Worm (Caenorhabditis elegans) whole organism, L4 larva: Measurements from ENCODE around the gene 2L52.1.
A peak's percentile ranks its signal among the peaks of the same experiment; 100 is the strongest.

Source experiments
- F37D6.2 ChIP-seq: sonication (generic microtip); optimal IDR thresholded peaks from 2 replicates; lab custom pipeline; 2016; ENCODE audit warnings: mild to moderate bottlenecking, missing genetic modification characterization, missing compliant biosample characterization
- T20F7.1 ChIP-seq: fragments of 200-800 bp; sonication (Bioruptor generic); optimal IDR thresholded peaks from 2 replicates; lab custom pipeline; 2018; ENCODE audit warnings: mild to moderate bottlenecking, missing genetic modification characterization, missing compliant biosample characterization
- T26A8.4 ChIP-seq: fragments of 200-800 bp; sonication (Bioruptor generic); IDR thresholded peaks from 2 replicates; pipeline ENCODE4 v1.3.6; 2022; ENCODE audit warnings: missing genetic modification characterization, missing compliant biosample characterization
- Y75B8A.6 ChIP-seq: fragments of 200-800 bp; sonication (Bioruptor generic); IDR thresholded peaks from 2 replicates; pipeline ENCODE4 v1.3.6; 2022; ENCODE audit warnings: missing genetic modification reagents, missing genetic modification characterization, missing compliant biosample characterization
- ZK337.2 ChIP-seq: fragments of 200-800 bp; sonication (Bioruptor generic); IDR thresholded peaks from 2 replicates; pipeline ENCODE4 v1.3.6; 2022; ENCODE audit warnings: missing genetic modification reagents, missing genetic modification characterization, missing compliant biosample characterization
- aha-1 ChIP-seq: fragments of 150-350 bp; peaks from one replicate; lab custom pipeline; 2014; ENCODE audit warnings: missing biosample characterization, missing genetic modification characterization
- arid-1 ChIP-seq: fragments of 200-800 bp; sonication (Bioruptor generic); conservative IDR thresholded peaks from 2 replicates; pipeline ENCODE4 v1.3.6; 2022; ENCODE audit warnings: missing genetic modification reagents, missing genetic modification characterization, missing compliant biosample characterization
- ceh-20 ChIP-seq: fragments of 200-800 bp; sonication (Bioruptor generic); IDR thresholded peaks from 2 replicates; pipeline ENCODE4 v1.3.6; 2022; ENCODE audit warnings: missing genetic modification reagents, missing genetic modification characterization, missing compliant biosample characterization
- ceh-28 ChIP-seq: fragments of 150-350 bp; optimal IDR thresholded peaks from 2 replicates; lab custom pipeline; 2014; ENCODE audit warnings: missing biosample characterization, missing genetic modification reagents, missing genetic modification characterization
- ceh-82 ChIP-seq: sonication (generic microtip); optimal IDR thresholded peaks from 2 replicates; lab custom pipeline; 2017; ENCODE audit warnings: missing biosample characterization, missing genetic modification characterization
- ctbp-1 ChIP-seq: fragments of 200-800 bp; sonication (Bioruptor generic); IDR thresholded peaks from 2 replicates; pipeline ENCODE4 v1.3.6; 2022; ENCODE audit warnings: missing genetic modification reagents, missing genetic modification characterization, missing compliant biosample characterization
- daf-12 ChIP-seq: fragments of 150-350 bp; optimal IDR thresholded peaks from 2 replicates; lab custom pipeline; 2014; ENCODE audit warnings: missing biosample characterization, missing genetic modification reagents, missing genetic modification characterization
- daf-16 ChIP-seq, 3 experiments: sonication (generic microtip); optimal IDR thresholded peaks; 2 replicates each; lab custom pipeline; 2016 to 2017; ENCODE audit warnings: missing genetic modification characterization in 3 of 3, missing genetic modification reagents in 3 of 3, mild to moderate bottlenecking in 2 of 3, missing compliant biosample characterization in 2 of 3, missing biosample characterization in 1 of 3, moderate library complexity in 1 of 3
- daf-19 ChIP-seq: fragments of 200-800 bp; sonication (Bioruptor generic); conservative IDR thresholded peaks from 2 replicates; pipeline ENCODE4 v1.3.6; 2022; ENCODE audit warnings: missing genetic modification characterization, missing compliant biosample characterization
- daf-8 ChIP-seq: fragments of 200-800 bp; sonication (Bioruptor generic); IDR thresholded peaks from 2 replicates; pipeline ENCODE4 v1.3.6; 2022; ENCODE audit warnings: missing genetic modification characterization, missing compliant biosample characterization
- dpl-1 ChIP-seq: fragments of 150-350 bp; optimal IDR thresholded peaks from 2 replicates; lab custom pipeline; 2014; ENCODE audit warnings: missing biosample characterization, missing genetic modification reagents, missing genetic modification characterization
- duxl-1 ChIP-seq: sonication (generic microtip); optimal IDR thresholded peaks from 2 replicates; lab custom pipeline; 2016; ENCODE audit warnings: mild to moderate bottlenecking, missing genetic modification characterization, moderate library complexity, missing compliant biosample characterization; ENCODE audit not compliant: poor library complexity
- fkh-10 ChIP-seq: fragments of 150-350 bp; optimal IDR thresholded peaks from 2 replicates; lab custom pipeline; 2014; ENCODE audit warnings: missing biosample characterization, missing genetic modification reagents, missing genetic modification characterization
- gei-8 ChIP-seq: fragments of 200-800 bp; sonication (Bioruptor generic); optimal IDR thresholded peaks from 2 replicates; lab custom pipeline; 2018; ENCODE audit warnings: mild to moderate bottlenecking, missing genetic modification characterization, missing compliant biosample characterization
- hlh-11 ChIP-seq: fragments of 200-800 bp; sonication (Bioruptor generic); optimal IDR thresholded peaks from 2 replicates; lab custom pipeline; 2018; ENCODE audit warnings: mild to moderate bottlenecking, missing genetic modification characterization, missing compliant biosample characterization
- hlh-30 ChIP-seq: sonication (generic microtip); optimal IDR thresholded peaks from 2 replicates; lab custom pipeline; 2017; ENCODE audit warnings: antibody characterized with exemption, mild to moderate bottlenecking, missing genetic modification characterization, missing compliant biosample characterization; ENCODE audit not compliant: insufficient read depth
- hmg-1.1 ChIP-seq: fragments of 200-800 bp; sonication (Bioruptor generic); IDR thresholded peaks from 2 replicates; pipeline ENCODE4 v1.3.6; 2022; ENCODE audit warnings: missing genetic modification reagents, missing genetic modification characterization, missing compliant biosample characterization
- lim-7 ChIP-seq: fragments of 200-800 bp; sonication (Bioruptor generic); IDR thresholded peaks from 2 replicates; pipeline ENCODE4 v1.3.6; 2022; ENCODE audit warnings: missing genetic modification characterization, missing compliant biosample characterization
- lin-13 ChIP-seq: fragments of 150-350 bp; optimal IDR thresholded peaks from 2 replicates; lab custom pipeline; 2014; ENCODE audit warnings: missing biosample characterization, missing genetic modification reagents, missing genetic modification characterization
- madf-5 ChIP-seq, 2 experiments: fragments of 200-800 bp; sonication (Bioruptor generic); IDR thresholded peaks; 2 replicates each; pipeline ENCODE4 v1.3.6; 2022; ENCODE audit warnings: missing compliant biosample characterization in 2 of 2, missing genetic modification characterization in 2 of 2
- mdt-29 ChIP-seq: fragments of 200-800 bp; sonication (Bioruptor generic); IDR thresholded peaks from 2 replicates; pipeline ENCODE4 v1.3.6; 2022; ENCODE audit warnings: missing genetic modification reagents, missing genetic modification characterization, missing compliant biosample characterization
- mxl-2 ChIP-seq: fragments of 200-800 bp; sonication (Bioruptor generic); conservative IDR thresholded peaks from 2 replicates; pipeline ENCODE4 v1.3.6; 2022; ENCODE audit warnings: missing genetic modification reagents, missing genetic modification characterization, missing compliant biosample characterization
- mxl-3 ChIP-seq: fragments of 200-800 bp; sonication (Bioruptor generic); optimal IDR thresholded peaks from 2 replicates; lab custom pipeline; 2018; ENCODE audit warnings: mild to moderate bottlenecking, missing genetic modification characterization, missing compliant biosample characterization
- nhr-102 ChIP-seq: sonication (generic microtip); optimal IDR thresholded peaks from 2 replicates; lab custom pipeline; 2016; ENCODE audit warnings: mild to moderate bottlenecking, missing genetic modification characterization, moderate library complexity, missing compliant biosample characterization
- nhr-237 ChIP-seq: sonication (generic microtip); optimal IDR thresholded peaks from 2 replicates; lab custom pipeline; 2017; ENCODE audit warnings: missing biosample characterization, missing genetic modification characterization
- nhr-41 ChIP-seq: fragments of 200-800 bp; sonication (Bioruptor generic); IDR thresholded peaks from 2 replicates; pipeline ENCODE4 v1.3.6; 2022; ENCODE audit warnings: missing genetic modification reagents, missing genetic modification characterization, missing compliant biosample characterization
- nhr-48 ChIP-seq: sonication (generic microtip); optimal IDR thresholded peaks from 2 replicates; lab custom pipeline; 2016; ENCODE audit warnings: mild to moderate bottlenecking, missing genetic modification characterization, missing compliant biosample characterization
- nhr-6 ChIP-seq: fragments of 150-350 bp; optimal IDR thresholded peaks from 2 replicates; lab custom pipeline; 2014; ENCODE audit warnings: missing biosample characterization, missing genetic modification characterization
- nhr-76 ChIP-seq: fragments of 150-350 bp; optimal IDR thresholded peaks from 2 replicates; lab custom pipeline; 2014; ENCODE audit warnings: missing biosample characterization, missing genetic modification characterization
- pqm-1 ChIP-seq: sonication (generic microtip); optimal IDR thresholded peaks from 2 replicates; lab custom pipeline; 2017; ENCODE audit warnings: missing biosample characterization, missing genetic modification characterization
- rbr-2 ChIP-seq: sonication (generic microtip); optimal IDR thresholded peaks from 2 replicates; lab custom pipeline; 2016; ENCODE audit warnings: missing genotype, missing genetic modification characterization, missing compliant biosample characterization
- set-16 ChIP-seq: fragments of 200-800 bp; sonication (Bioruptor generic); IDR thresholded peaks from 2 replicates; pipeline ENCODE4 v1.3.6; 2022; ENCODE audit warnings: missing genetic modification reagents, missing genetic modification characterization, missing compliant biosample characterization
- skn-1 ChIP-seq: fragments of 150-350 bp; optimal IDR thresholded peaks from 2 replicates; lab custom pipeline; 2014; ENCODE audit warnings: missing biosample characterization, missing genetic modification characterization
- snpc-4 ChIP-seq: fragments of 150-350 bp; optimal IDR thresholded peaks from 2 replicates; lab custom pipeline; 2014; ENCODE audit warnings: missing biosample characterization, missing genetic modification characterization
- spr-3 ChIP-seq: fragments of 200-800 bp; sonication (Bioruptor generic); optimal IDR thresholded peaks from 2 replicates; lab custom pipeline; 2018; ENCODE audit warnings: mild to moderate bottlenecking, missing genetic modification characterization, missing compliant biosample characterization
- tra-1 ChIP-seq: fragments of 200-800 bp; sonication (Bioruptor generic); IDR thresholded peaks from 2 replicates; pipeline ENCODE4 v1.3.6; 2022; ENCODE audit warnings: missing genetic modification reagents, missing genetic modification characterization, missing compliant biosample characterization
- unc-39 ChIP-seq: sonication (generic microtip); optimal IDR thresholded peaks from 2 replicates; lab custom pipeline; 2017; ENCODE audit warnings: missing biosample characterization, missing genetic modification characterization
- unc-62 ChIP-seq, 3 experiments: fragments of 150-350 bp in 1 of 3; sonication (generic microtip); optimal IDR thresholded peaks in 2 of 3; peaks in 1 of 3; 1 replicate in 1 of 3; 2 replicates in 2 of 3; lab custom pipeline; 2014 to 2017; ENCODE audit warnings: missing biosample characterization in 3 of 3, missing genetic modification characterization in 3 of 3, missing genetic modification reagents in 3 of 3, missing genotype in 1 of 3
- vab-7 ChIP-seq: fragments of 200-800 bp; sonication (Bioruptor generic); IDR thresholded peaks from 2 replicates; pipeline ENCODE4 v1.3.6; 2022; ENCODE audit warnings: missing genetic modification reagents, missing genetic modification characterization, missing compliant biosample characterization
- zfp-3 ChIP-seq: fragments of 200-800 bp; sonication (Bioruptor generic); conservative IDR thresholded peaks from 2 replicates; pipeline ENCODE4 v1.3.6; 2022; ENCODE audit warnings: missing genetic modification reagents, missing genetic modification characterization, missing compliant biosample characterization
- zip-2 ChIP-seq: fragments of 150-350 bp; optimal IDR thresholded peaks from 2 replicates; lab custom pipeline; 2014; ENCODE audit warnings: missing biosample characterization, missing genetic modification characterization
- ztf-11 ChIP-seq: fragments of 150-350 bp; optimal IDR thresholded peaks from 2 replicates; lab custom pipeline; 2014; ENCODE audit warnings: missing biosample characterization, missing genetic modification characterization

Gene 2L52.1

DNA sequence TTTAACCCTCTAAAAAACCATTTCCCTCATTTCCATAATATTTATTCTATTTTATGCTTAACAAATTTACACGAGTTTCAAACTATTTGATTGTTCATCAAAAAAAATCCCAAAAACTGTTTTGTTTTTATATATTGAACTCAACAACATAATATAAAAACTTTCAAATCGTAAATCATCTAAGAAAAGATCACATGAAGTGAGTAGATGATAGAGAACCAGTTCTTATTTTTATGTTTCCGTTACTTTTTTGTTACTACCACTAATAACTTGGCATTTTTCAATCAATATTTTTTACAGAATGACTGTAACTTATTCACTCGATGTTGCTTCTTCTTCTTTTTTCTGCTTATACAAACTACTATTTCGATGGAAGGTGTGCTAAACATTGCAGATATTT lies 11.0 kb downstream of the 2L52.1 start, which contains the start of gene best-3:
best-3 (plus strand) TSS at position 301 of the 400 bp plus-strand sequence.
- TF ChIP-seq zip-2 (tag; lab: Kevin White, UChicago): no peak
- no peak for TF ChIP-seq nhr-76 (tag; lab: Kevin White, UChicago)
- no peak for TF ChIP-seq mxl-3
- no peak for TF ChIP-seq mdt-29 (GFP tag; lab: Robert Waterston, UW)
- TF ChIP-seq hlh-11 (tag; lab: Kevin White, UChicago): no peak
- no peak for TF ChIP-seq nhr-237 (tag; lab: Kevin White, UChicago)
- TF ChIP-seq lim-7 (GFP tag; lab: Robert Waterston, UW): no peak
- TF ChIP-seq snpc-4 (tag; lab: Kevin White, UChicago): no peak
- no peak for TF ChIP-seq pqm-1 (tag; lab: Kevin White, UChicago)
- TF ChIP-seq unc-39 (tag; lab: Kevin White, UChicago): no peak
- TF ChIP-seq Y75B8A.6 (GFP tag; lab: Robert Waterston, UW): no peak
- TF ChIP-seq hlh-30 (tag; lab: Kevin White, UChicago): no peak
- no peak for TF ChIP-seq nhr-41 (GFP tag; lab: Robert Waterston, UW)
- no peak for TF ChIP-seq rbr-2 (tag; lab: Kevin White, UChicago)
- no peak for TF ChIP-seq daf-8
- TF ChIP-seq mxl-2 (GFP tag; lab: Robert Waterston, UW): no peak
- no peak for TF ChIP-seq spr-3 (GFP tag; lab: Kevin White, UChicago)

DNA sequence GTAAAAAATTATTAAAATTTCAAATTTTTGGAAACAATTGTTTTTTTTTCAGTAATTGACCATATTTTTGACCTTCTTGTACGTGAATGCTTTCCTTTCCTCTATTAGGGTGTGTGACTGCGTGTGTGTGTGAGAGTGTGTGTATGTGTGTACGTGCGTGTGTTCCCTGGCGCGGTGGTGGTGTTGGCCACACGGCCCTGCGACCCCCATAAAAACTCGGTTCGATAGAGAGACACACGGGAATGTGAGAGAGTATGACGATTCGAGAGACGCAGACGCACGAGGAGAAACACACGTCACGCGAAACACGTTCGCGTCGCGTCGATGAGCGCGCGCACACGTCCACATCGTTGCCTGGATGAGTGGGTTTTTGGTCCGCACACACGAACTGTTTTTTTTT lies 17.1 kb downstream of the 2L52.1 start:
- TF ChIP-seq daf-12 (no peak), ceh-20 (GFP tag; lab: Robert Waterston, UW) (peak; percentile 82; the same call in 1 of the 2 replicates), F37D6.2 (tag; lab: Kevin White, UChicago) (peak; percentile 53), unc-62 (GFP tag; optimal IDR thresholded peaks at IDR 0.05 in 1 of 2; lab: Kevin White, UChicago) (peak in 1 of 2 experiments; percentile 99), unc-62 (tag; optimal IDR thresholded peaks at IDR 0.05; lab: Kevin White, UChicago) (no peak), zfp-3 (GFP tag; lab: Robert Waterston, UW) (0 out of 2 replicates have a peak, but pooled peaks have one; percentile 44), dpl-1 (GFP tag; lab: Kevin White, UChicago) (peak; percentile 61), daf-16 (GFP tag; optimal IDR thresholded peaks at IDR 0.05; lab: Kevin White, UChicago) (peak in 1 of 2 experiments; percentile 30), daf-16 (tag; optimal IDR thresholded peaks at IDR 0.05; lab: Kevin White, UChicago) (peak; percentile 60), set-16 (GFP tag; lab: Robert Waterston, UW) (no peak; the same call in 1 of the 2 replicates), hmg-1.1 (peak; percentile 83), T26A8.4 (GFP tag; lab: Robert Waterston, UW) (peak; percentile 68; the same call in 1 of the 2 replicates), skn-1 (tag; lab: Kevin White, UChicago) (no peak), madf-5 (GFP tag; IDR thresholded peaks at IDR 0.05; lab: Robert Waterston, UW) (no peak), tra-1 (GFP tag; lab: Robert Waterston, UW) (0 out of 2 replicates have a peak, but pooled peaks have one; percentile 52), ZK337.2 (GFP tag; lab: Robert Waterston, UW) (no peak), aha-1 (peak; percentile 98), lin-13 (GFP tag; lab: Kevin White, UChicago) (peak; percentile 45), nhr-102 (tag; lab: Kevin White, UChicago) (peak; percentile 38), pqm-1 (tag; lab: Kevin White, UChicago) (no peak), daf-19 (no peak), hlh-30 (tag; lab: Kevin White, UChicago) (peak; percentile 98), hlh-11 (tag; lab: Kevin White, UChicago) (peak; percentile 92), ctbp-1 (GFP tag; lab: Robert Waterston, UW) (peak; percentile 69), mxl-3 (peak; percentile 99), arid-1 (GFP tag; lab: Robert Waterston, UW) (peak; percentile 36; the same call in 1 of the 2 replicates), ceh-28 (tag; lab: Kevin White, UChicago) (no peak), nhr-6 (tag; lab: Kevin White, UChicago) (peak; percentile 48), ceh-82 (tag; lab: Kevin White, UChicago) (no peak), ztf-11 (tag; lab: Kevin White, UChicago) (no peak), nhr-48 (tag; lab: Kevin White, UChicago) (peak; percentile 75), Y75B8A.6 (GFP tag; lab: Robert Waterston, UW) (0 out of 2 replicates have a peak, but pooled peaks have one; percentile 50), fkh-10 (peak; percentile 28), gei-8 (GFP tag; lab: Kevin White, UChicago) (no peak), T20F7.1 (GFP tag; lab: Kevin White, UChicago) (peak; percentile 65), daf-8 (no peak), duxl-1 (tag; lab: Kevin White, UChicago) (peak; percentile 21), vab-7 (GFP tag; lab: Robert Waterston, UW) (0 out of 2 replicates have a peak, but pooled peaks have one; percentile 18)
